Fruit fly (Drosophila melanogaster) whole organism, embryonic: Measurements from ENCODE around the gene CG9106.
A peak's percentile ranks its signal among the peaks of the same experiment; 100 is the strongest.

ENCODE experiments used
- CG11398 ChIP-seq: fragments of 200-800 bp; sonication (Bioruptor generic); optimal IDR thresholded peaks from 2 replicates; lab custom pipeline; 2016; ENCODE audit warnings: missing biosample characterization, missing genetic modification characterization
- CG12155 ChIP-seq: fragments of 200-800 bp; sonication (Bioruptor generic); optimal IDR thresholded peaks from 3 replicates; lab custom pipeline; 2016; ENCODE audit warnings: missing biosample characterization, missing genetic modification characterization
- CG12391 ChIP-seq: fragments of 200-800 bp; sonication (Bioruptor generic); optimal IDR thresholded peaks from 3 replicates; lab custom pipeline; 2018; ENCODE audit warnings: missing biosample characterization, mild to moderate bottlenecking, missing genetic modification characterization, moderate library complexity
- CG12744 ChIP-seq: fragments of 200-800 bp; sonication (Bioruptor generic); optimal IDR thresholded peaks from 2 replicates; lab custom pipeline; 2016; ENCODE audit warnings: missing biosample characterization, missing genetic modification characterization
- CG13624 ChIP-seq: fragments of 200-800 bp; sonication (Bioruptor generic); optimal IDR thresholded peaks from 2 replicates; lab custom pipeline; 2016; ENCODE audit warnings: missing biosample characterization, missing genetic modification characterization
- CG15696 ChIP-seq: fragments of 200-800 bp; sonication (Bioruptor generic); optimal IDR thresholded peaks from 2 replicates; lab custom pipeline; 2019; ENCODE audit warnings: missing biosample characterization, mild to moderate bottlenecking, missing genetic modification characterization, moderate library complexity
- CG2712 ChIP-seq: fragments of 200-800 bp; optimal IDR thresholded peaks from 3 replicates; lab custom pipeline; 2019; ENCODE audit warnings: missing biosample characterization, mild to moderate bottlenecking, missing genetic modification characterization, moderate library complexity
- CG31388 ChIP-seq: fragments of 200-800 bp; sonication (Bioruptor generic); optimal IDR thresholded peaks from 2 replicates; lab custom pipeline; 2016; ENCODE audit warnings: missing biosample characterization, missing genetic modification characterization
- CG3163 ChIP-seq: fragments of 200-800 bp; sonication (Bioruptor generic); optimal IDR thresholded peaks from 3 replicates; lab custom pipeline; 2016; ENCODE audit warnings: missing biosample characterization, missing genetic modification characterization
- CG4328 ChIP-seq: fragments of 200-800 bp; sonication (Bioruptor generic); optimal IDR thresholded peaks from 3 replicates; lab custom pipeline; 2017; ENCODE audit warnings: missing biosample characterization, missing genetic modification reagents, missing genetic modification characterization
- CG4360 ChIP-seq: fragments of 200-800 bp; sonication (Bioruptor generic); IDR thresholded peaks from 2 replicates; pipeline ENCODE4 v1.3.6; 2022; ENCODE audit warnings: missing biosample characterization, missing genetic modification characterization
- CG4730 ChIP-seq: fragments of 200-800 bp; sonication (Bioruptor generic); IDR thresholded peaks from 2 replicates; pipeline ENCODE4 v1.3.6; 2022; ENCODE audit warnings: missing biosample characterization, missing genetic modification characterization
- CG5953 ChIP-seq: fragments of 200-800 bp; sonication (Bioruptor generic); IDR thresholded peaks from 2 replicates; pipeline ENCODE4 v1.3.6; 2022; ENCODE audit warnings: missing biosample characterization, missing genetic modification characterization
- CG6854 ChIP-seq: fragments of 200-800 bp; sonication (Bioruptor generic); optimal IDR thresholded peaks from 3 replicates; lab custom pipeline; 2017; ENCODE audit warnings: missing biosample characterization, mild to moderate bottlenecking, missing genetic modification characterization
- CG7786 ChIP-seq: fragments of 200-800 bp; sonication (Bioruptor generic); optimal IDR thresholded peaks from 2 replicates; lab custom pipeline; 2016; ENCODE audit warnings: missing biosample characterization, missing genetic modification characterization
- CG8290 ChIP-seq, 3 experiments: fragments of 200-800 bp; sonication (Bioruptor generic); optimal IDR thresholded peaks; 2 replicates each; lab custom pipeline; 2016 to 2019; ENCODE audit warnings: missing biosample characterization in 3 of 3, missing genetic modification characterization in 3 of 3, mild to moderate bottlenecking in 2 of 3, moderate library complexity in 1 of 3
- CG9797 ChIP-seq: fragments of 200-800 bp; sonication (Bioruptor generic); optimal IDR thresholded peaks from 3 replicates; lab custom pipeline; 2018; ENCODE audit warnings: missing biosample characterization, mild to moderate bottlenecking, missing genetic modification characterization
- CG9876 ChIP-seq: fragments of 200-800 bp; sonication (Bioruptor generic); optimal IDR thresholded peaks from 2 replicates; lab custom pipeline; 2016; ENCODE audit warnings: missing biosample characterization, missing genetic modification characterization
- Dll ChIP-seq: fragments of 200-800 bp; sonication (Bioruptor generic); IDR thresholded peaks from 4 replicates; pipeline ENCODE4 v1.3.6; 2022; ENCODE audit warnings: missing biosample characterization, missing genetic modification characterization; ENCODE audit not compliant: partially characterized antibody
- Doc2 ChIP-seq: fragments of 200-800 bp; sonication (Bioruptor generic); IDR thresholded peaks from 2 replicates; pipeline ENCODE4 v1.3.6; 2022; ENCODE audit warnings: missing biosample characterization, missing genetic modification characterization
- Dp ChIP-seq: fragments of 200-800 bp; sonication (Bioruptor generic); optimal IDR thresholded peaks from 2 replicates; lab custom pipeline; 2018; ENCODE audit warnings: missing biosample characterization, mild to moderate bottlenecking, missing genetic modification characterization, moderate library complexity
- E2f1 ChIP-seq: fragments of 200-800 bp; sonication (Bioruptor generic); IDR thresholded peaks from 2 replicates; pipeline ENCODE4 v1.3.6; 2022; ENCODE audit warnings: missing biosample characterization, missing genetic modification characterization
- ERR ChIP-seq: fragments of 200-800 bp; sonication (Bioruptor generic); optimal IDR thresholded peaks from 2 replicates; lab custom pipeline; 2016; ENCODE audit warnings: missing biosample characterization, missing genetic modification characterization
- Ets65A ChIP-seq: fragments of 200-800 bp; sonication (Bioruptor generic); peaks from one replicate; lab custom pipeline; 2016; ENCODE audit warnings: missing biosample characterization, missing genetic modification characterization
- Fer1 ChIP-seq: fragments of 200-800 bp; sonication (Bioruptor generic); optimal IDR thresholded peaks from 2 replicates; lab custom pipeline; 2017; ENCODE audit warnings: missing biosample characterization, mild to moderate bottlenecking, missing genetic modification characterization
- Hmx ChIP-seq: fragments of 200-800 bp; sonication (Bioruptor generic); optimal IDR thresholded peaks from 2 replicates; lab custom pipeline; 2016; ENCODE audit warnings: missing biosample characterization, missing genetic modification characterization
- Jarid2 ChIP-seq: fragments of 200-800 bp; sonication (Bioruptor generic); optimal IDR thresholded peaks from 3 replicates; lab custom pipeline; 2017; ENCODE audit warnings: mild to moderate bottlenecking, missing biosample characterization, missing genetic modification reagents, missing genetic modification characterization
- MTF-1 ChIP-seq: fragments of 200-800 bp; sonication (Bioruptor generic); optimal IDR thresholded peaks from 2 replicates; lab custom pipeline; 2018; ENCODE audit warnings: missing biosample characterization, mild to moderate bottlenecking, missing genetic modification characterization, borderline replicate concordance
- Neu2 ChIP-seq: fragments of 200-800 bp; sonication (Bioruptor generic); optimal IDR thresholded peaks from 3 replicates; lab custom pipeline; 2016; ENCODE audit warnings: missing biosample characterization, missing genetic modification characterization, borderline replicate concordance
- Nf-YA ChIP-seq: fragments of 200-800 bp; sonication (Bioruptor generic); IDR thresholded peaks from 2 replicates; pipeline ENCODE4 v1.3.6; 2022; ENCODE audit warnings: missing biosample characterization, missing genetic modification characterization
- Spps ChIP-seq: fragments of 200-800 bp; sonication (Bioruptor generic); optimal IDR thresholded peaks from 2 replicates; lab custom pipeline; 2018; ENCODE audit warnings: missing biosample characterization, mild to moderate bottlenecking, missing genetic modification characterization
- Sry-β ChIP-seq: fragments of 200-800 bp; sonication (Bioruptor generic); optimal IDR thresholded peaks from 2 replicates; lab custom pipeline; 2018; ENCODE audit warnings: missing biosample characterization, mild to moderate bottlenecking, missing genetic modification characterization, moderate library complexity
- Sry-δ ChIP-seq: fragments of 200-800 bp; sonication (Bioruptor generic); optimal IDR thresholded peaks from 2 replicates; lab custom pipeline; 2016; ENCODE audit warnings: missing biosample characterization, missing genetic modification characterization
- Xbp1 ChIP-seq: fragments of 200-800 bp; sonication (Bioruptor generic); optimal IDR thresholded peaks from 3 replicates; lab custom pipeline; 2016; ENCODE audit warnings: missing biosample characterization, mild to moderate bottlenecking, missing genetic modification characterization
- ase ChIP-seq: fragments of 200-800 bp; sonication (Bioruptor generic); IDR thresholded peaks from 3 replicates; pipeline ENCODE4 v1.3.6; 2022; ENCODE audit warnings: missing biosample characterization, missing genetic modification characterization
- chif ChIP-seq, 2 experiments: fragments of 200-800 bp; sonication (Bioruptor generic); optimal IDR thresholded peaks; 3 replicates each; lab custom pipeline; 2016; ENCODE audit warnings: missing biosample characterization in 2 of 2, missing genetic modification characterization in 2 of 2
- chinmo ChIP-seq: fragments of 200-800 bp; sonication (Bioruptor generic); IDR thresholded peaks from 4 replicates; pipeline ENCODE4 v1.3.6; 2022; ENCODE audit warnings: missing biosample characterization, missing genetic modification characterization; ENCODE audit not compliant: partially characterized antibody
- chm ChIP-seq: fragments of 200-800 bp; sonication (Bioruptor generic); IDR thresholded peaks from 2 replicates; pipeline ENCODE4 v1.3.6; 2022; ENCODE audit warnings: missing biosample characterization, missing genetic modification characterization
- crol ChIP-seq: fragments of 200-800 bp; sonication (Bioruptor generic); IDR thresholded peaks from 2 replicates; pipeline ENCODE4 v1.3.6; 2022; ENCODE audit warnings: missing biosample characterization, missing genetic modification characterization
- fd64A ChIP-seq: fragments of 200-800 bp; sonication (Bioruptor generic); optimal IDR thresholded peaks from 3 replicates; lab custom pipeline; 2018; ENCODE audit warnings: missing biosample characterization, mild to moderate bottlenecking, missing genetic modification characterization
- fd96Cb ChIP-seq: fragments of 200-800 bp; sonication (Bioruptor generic); optimal IDR thresholded peaks from 2 replicates; lab custom pipeline; 2018; ENCODE audit warnings: missing biosample characterization, mild to moderate bottlenecking, missing genetic modification characterization, moderate library complexity
- klu ChIP-seq: fragments of 200-800 bp; sonication (Bioruptor generic); IDR thresholded peaks from 2 replicates; pipeline ENCODE4 v1.3.6; 2022; ENCODE audit warnings: missing biosample characterization, missing genetic modification characterization
- lab ChIP-seq: fragments of 200-800 bp; sonication (Bioruptor generic); optimal IDR thresholded peaks from 3 replicates; lab custom pipeline; 2017; ENCODE audit warnings: missing biosample characterization, missing genetic modification characterization, mild to moderate bottlenecking, moderate library complexity, missing genetic modification reagents
- lilli ChIP-seq: fragments of 200-800 bp; sonication (Bioruptor generic); optimal IDR thresholded peaks from 3 replicates; lab custom pipeline; 2016; ENCODE audit warnings: missing biosample characterization, missing genetic modification characterization
- lmd ChIP-seq: fragments of 200-800 bp; sonication (Bioruptor generic); IDR thresholded peaks from 2 replicates; pipeline ENCODE4 v1.3.6; 2022; ENCODE audit warnings: missing biosample characterization, missing genetic modification characterization
- sens ChIP-seq: fragments of 200-800 bp; sonication (Bioruptor generic); peaks from one replicate; lab custom pipeline; 2016; ENCODE audit warnings: missing biosample characterization, missing genetic modification characterization
- sima ChIP-seq: fragments of 200-800 bp; sonication (Bioruptor generic); optimal IDR thresholded peaks from 2 replicates; lab custom pipeline; 2016; ENCODE audit warnings: missing biosample characterization, missing genetic modification characterization
- sug ChIP-seq: fragments of 200-800 bp; optimal IDR thresholded peaks from 2 replicates; lab custom pipeline; 2019; ENCODE audit warnings: missing biosample characterization, mild to moderate bottlenecking, missing genetic modification characterization, moderate library complexity
- tna ChIP-seq: fragments of 200-800 bp; sonication (Bioruptor generic); IDR thresholded peaks from 2 replicates; pipeline ENCODE4 v1.3.6; 2022; ENCODE audit warnings: missing biosample characterization, missing genetic modification characterization; ENCODE audit not compliant: partially characterized antibody
- vvl ChIP-seq: fragments of 200-800 bp; sonication (Bioruptor generic); IDR thresholded peaks from 2 replicates; pipeline ENCODE4 v1.3.6; 2022; ENCODE audit warnings: missing biosample characterization, missing genetic modification characterization
- yki ChIP-seq: fragments of >200 bp; optimal IDR thresholded peaks from 3 replicates; lab custom pipeline; 2018
- zf30C ChIP-seq: fragments of 200-800 bp; sonication (Bioruptor generic); optimal IDR thresholded peaks from 3 replicates; lab custom pipeline; 2018; ENCODE audit warnings: missing biosample characterization, mild to moderate bottlenecking, missing genetic modification characterization

Gene CG9106

dm6 chrX:15319290-15319689 is 47.1 kb upstream of the CG9106 start, which contains the start of gene Top1 (continued):
- TF ChIP-seq fd96Cb (tag; lab: Kevin White, UChicago) = no peak
- 0 out of 2 replicates have a peak, but pooled peaks have one; percentile 8 for TF ChIP-seq chm (GFP tag; lab: Robert Waterston, UW)
- TF ChIP-seq Doc2 (GFP tag; lab: Robert Waterston, UW) = no peak
- no peak for TF ChIP-seq CG4730 (GFP tag; lab: Robert Waterston, UW)
- peak; percentile 18 for TF ChIP-seq Fer1 (GFP tag; lab: Kevin White, UChicago)
- no peak for TF ChIP-seq Hmx (GFP tag; lab: Kevin White, UChicago)
- TF ChIP-seq CG15696 (tag; lab: Kevin White, UChicago) = no peak
- no peak for TF ChIP-seq CG3163
- no peak for TF ChIP-seq CG12744 (GFP tag; lab: Kevin White, UChicago)
- no peak for TF ChIP-seq CG31388
- TF ChIP-seq vvl = no peak
- no peak for TF ChIP-seq MTF-1 (GFP tag; lab: Kevin White, UChicago)
- TF ChIP-seq Xbp1 (GFP tag; lab: Kevin White, UChicago) = peak; percentile 19
- TF ChIP-seq CG2712 (tag; lab: Kevin White, UChicago) = peak; percentile 37
- no peak for TF ChIP-seq Spps (tag; lab: Kevin White, UChicago)
- peak; percentile 22 for TF ChIP-seq CG8290 (GFP tag; optimal IDR thresholded peaks at IDR 0.05; lab: Kevin White, UChicago)
- peak in 1 of 2 experiments; percentile 84 for TF ChIP-seq CG8290 (tag; optimal IDR thresholded peaks at IDR 0.05; lab: Kevin White, UChicago)
- no peak for TF ChIP-seq klu (GFP tag; lab: Robert Waterston, UW)
- TF ChIP-seq CG7786 (GFP tag; lab: Kevin White, UChicago) = peak; percentile 6
- peak; percentile 28 for TF ChIP-seq CG9876 (GFP tag; lab: Kevin White, UChicago)
- peak; percentile 38 for TF ChIP-seq lilli (GFP tag; lab: Kevin White, UChicago)
- TF ChIP-seq Ets65A (GFP tag; lab: Kevin White, UChicago) = peak; percentile 94
- no peak for TF ChIP-seq Neu2 (GFP tag; lab: Kevin White, UChicago)
- TF ChIP-seq CG12155 (GFP tag; lab: Kevin White, UChicago) = peak; percentile 26
- TF ChIP-seq E2f1 (GFP tag; lab: Robert Waterston, UW) = no peak
- no peak for TF ChIP-seq sima (GFP tag; lab: Kevin White, UChicago)
- TF ChIP-seq CG5953 = no peak
- TF ChIP-seq ase (GFP tag; lab: Robert Waterston, UW) = no peak
- peak; percentile 75 for TF ChIP-seq CG9797
- TF ChIP-seq chinmo = peak; percentile 96
- TF ChIP-seq Sry-δ = peak; percentile 85
- peak; percentile 95 for TF ChIP-seq tna (GFP tag; lab: Robert Waterston, UW)
- TF ChIP-seq CG6854 (GFP tag; lab: Kevin White, UChicago) = no peak
- no peak for TF ChIP-seq fd64A
- no peak for TF ChIP-seq zf30C (GFP tag; lab: Kevin White, UChicago)
- peak in 1 of 2 experiments; percentile 9 for TF ChIP-seq chif (GFP tag; optimal IDR thresholded peaks at IDR 0.05; lab: Kevin White, UChicago)
- TF ChIP-seq CG4328 = peak; percentile 17
- TF ChIP-seq CG11398 (GFP tag; lab: Kevin White, UChicago) = no peak
- no peak for TF ChIP-seq CG12391
- TF ChIP-seq yki (lab: Kevin White, UChicago) = no peak
- TF ChIP-seq crol = no peak
- no peak for TF ChIP-seq ERR (GFP tag; lab: Kevin White, UChicago)
- no peak for TF ChIP-seq Jarid2 (GFP tag; lab: Kevin White, UChicago)
- TF ChIP-seq Sry-β (GFP tag; lab: Kevin White, UChicago) = peak; percentile 25
- no peak for TF ChIP-seq Nf-YA (GFP tag; lab: Robert Waterston, UW)
- peak; percentile 40 for TF ChIP-seq sug
- peak; percentile 76 for TF ChIP-seq sens (GFP tag; lab: Kevin White, UChicago)
- peak; percentile 21; the same call in 1 of the 2 replicates for TF ChIP-seq lmd (GFP tag; lab: Robert Waterston, UW)
- TF ChIP-seq Dp (GFP tag; lab: Kevin White, UChicago) = peak; percentile 31
- no peak for TF ChIP-seq CG4360 (GFP tag; lab: Robert Waterston, UW)
- TF ChIP-seq lab (GFP tag; lab: Kevin White, UChicago) = peak; percentile 64
- TF ChIP-seq CG13624 (GFP tag; lab: Kevin White, UChicago) = peak; percentile 17
- peak; percentile 90 for TF ChIP-seq Dll (GFP tag; lab: Robert Waterston, UW)
